Fruit fly (Drosophila melanogaster) whole organism, embryonic: ENCODE measurements around the gene trx.

Experiments used
- Awh ChIP-seq: fragments of 200-800 bp; sonication (Bioruptor generic); IDR thresholded peaks from 2 replicates; pipeline ENCODE4, ENCODE4 v1.3.6; 2022; ENCODE audit warnings: missing biosample characterization, missing genetic modification characterization
- CG13123 ChIP-seq: fragments of 200-800 bp; sonication (Bioruptor generic); optimal IDR thresholded peaks from 2 replicates; lab custom pipeline; 2016; ENCODE audit warnings: missing biosample characterization, missing genetic modification characterization
- CG13287 ChIP-seq: fragments of 200-800 bp; sonication (Bioruptor generic); IDR thresholded peaks from 2 replicates; pipeline ENCODE4 v1.3.6; 2022; ENCODE audit warnings: missing biosample characterization, missing genetic modification characterization; ENCODE audit not compliant: partially characterized antibody
- CG14014 ChIP-seq: fragments of 200-800 bp; sonication (Bioruptor generic); IDR thresholded peaks from 2 replicates; pipeline ENCODE4 v1.3.6; 2022; ENCODE audit warnings: missing biosample characterization, missing genetic modification characterization
- CG15073 ChIP-seq: fragments of 200-800 bp; sonication (Bioruptor generic); optimal IDR thresholded peaks from 2 replicates; lab custom pipeline; 2016; ENCODE audit warnings: missing biosample characterization, missing genetic modification characterization
- CG1602 ChIP-seq: fragments of 200-800 bp; sonication (Bioruptor generic); optimal IDR thresholded peaks from 3 replicates; lab custom pipeline; 2016; ENCODE audit warnings: missing biosample characterization, missing genetic modification characterization
- CG1647 ChIP-seq: fragments of 200-800 bp; sonication (Bioruptor generic); optimal IDR thresholded peaks from 3 replicates; lab custom pipeline; 2016; ENCODE audit warnings: missing biosample characterization, missing genetic modification characterization
- CG16779 ChIP-seq: fragments of 200-800 bp; sonication (Bioruptor generic); IDR thresholded peaks from 2 replicates; pipeline ENCODE4 v1.3.6; 2022; ENCODE audit warnings: missing biosample characterization, missing genetic modification characterization
- CG1792 ChIP-seq: fragments of 200-800 bp; sonication (Bioruptor generic); optimal IDR thresholded peaks from 2 replicates; lab custom pipeline; 2016; ENCODE audit warnings: missing biosample characterization, missing genetic modification characterization
- CG2116 ChIP-seq: fragments of 200-800 bp; sonication (Bioruptor generic); optimal IDR thresholded peaks from 3 replicates; lab custom pipeline; 2018; ENCODE audit warnings: missing biosample characterization, mild to moderate bottlenecking, missing genetic modification characterization
- CG2875 ChIP-seq: fragments of 200-800 bp; sonication (Bioruptor generic); optimal IDR thresholded peaks from 2 replicates; lab custom pipeline; 2017; ENCODE audit warnings: missing biosample characterization, mild to moderate bottlenecking, missing genetic modification characterization, missing genetic modification reagents
- CG34376 ChIP-seq: fragments of 200-800 bp; sonication (Bioruptor generic); optimal IDR thresholded peaks from 2 replicates; lab custom pipeline; 2018; ENCODE audit warnings: missing biosample characterization, mild to moderate bottlenecking, missing genetic modification characterization
- CG4360 ChIP-seq: fragments of 200-800 bp; sonication (Bioruptor generic); IDR thresholded peaks from 2 replicates; pipeline ENCODE4 v1.3.6; 2022; ENCODE audit warnings: missing biosample characterization, missing genetic modification characterization
- CG4707 ChIP-seq: fragments of 200-800 bp; sonication (Bioruptor generic); optimal IDR thresholded peaks from 2 replicates; lab custom pipeline; 2018; ENCODE audit warnings: missing biosample characterization, mild to moderate bottlenecking, missing genetic modification characterization, moderate library complexity
- CG7786 ChIP-seq: fragments of 200-800 bp; sonication (Bioruptor generic); optimal IDR thresholded peaks from 2 replicates; lab custom pipeline; 2016; ENCODE audit warnings: missing biosample characterization, missing genetic modification characterization
- CG7928 ChIP-seq: fragments of 200-800 bp; sonication (Bioruptor generic); optimal IDR thresholded peaks from 2 replicates; lab custom pipeline; 2017; ENCODE audit warnings: missing biosample characterization, mild to moderate bottlenecking, missing genetic modification characterization
- CG7963 ChIP-seq: fragments of 200-800 bp; sonication (Bioruptor generic); IDR thresholded peaks from 3 replicates; pipeline ENCODE4 v1.3.6; 2022; ENCODE audit warnings: missing biosample characterization, missing genetic modification characterization; ENCODE audit not compliant: partially characterized antibody
- CG8924 ChIP-seq: fragments of 200-800 bp; optimal IDR thresholded peaks from 3 replicates; lab custom pipeline; 2019; ENCODE audit warnings: missing biosample characterization, mild to moderate bottlenecking, missing genetic modification characterization, moderate library complexity
- CkIIα-i1 ChIP-seq: fragments of 200-800 bp; sonication (Bioruptor generic); IDR thresholded peaks from 2 replicates; pipeline ENCODE4 v1.3.6; 2022; ENCODE audit warnings: missing biosample characterization, missing genetic modification characterization
- Dad ChIP-seq: fragments of 200-800 bp; sonication (Bioruptor generic); optimal IDR thresholded peaks from 3 replicates; lab custom pipeline; 2016; ENCODE audit warnings: missing biosample characterization, missing genetic modification characterization
- Dip2 ChIP-seq: fragments of 200-800 bp; sonication (Bioruptor generic); IDR thresholded peaks from 2 replicates; pipeline ENCODE4 v1.3.6; 2022; ENCODE audit warnings: missing biosample characterization, missing genetic modification characterization
- Dip3 ChIP-seq: fragments of 200-800 bp; sonication (Bioruptor generic); optimal IDR thresholded peaks from 3 replicates; lab custom pipeline; 2016; ENCODE audit warnings: missing biosample characterization, missing genetic modification characterization
- E2f1 ChIP-seq: fragments of 200-800 bp; sonication (Bioruptor generic); IDR thresholded peaks from 2 replicates; pipeline ENCODE4 v1.3.6; 2022; ENCODE audit warnings: missing biosample characterization, missing genetic modification characterization
- Ets97D ChIP-seq: fragments of 200-800 bp; sonication (Bioruptor generic); optimal IDR thresholded peaks from 3 replicates; lab custom pipeline; 2016; ENCODE audit warnings: missing biosample characterization, missing genetic modification characterization
- Gug ChIP-seq: fragments of 200-800 bp; sonication (Bioruptor generic); IDR thresholded peaks from 4 replicates; pipeline ENCODE4 v1.3.6; 2022; ENCODE audit warnings: missing biosample characterization, missing genetic modification characterization
- Hr39 ChIP-seq: fragments of >200 bp; optimal IDR thresholded peaks from 2 replicates; lab custom pipeline; 2017
- Mad ChIP-seq: fragments of 200-800 bp; sonication (Bioruptor generic); optimal IDR thresholded peaks from 2 replicates; lab custom pipeline; 2016; ENCODE audit warnings: missing biosample characterization, missing genetic modification characterization
- Rx ChIP-seq: fragments of 200-800 bp; sonication (Bioruptor generic); IDR thresholded peaks from 2 replicates; pipeline ENCODE4 v1.3.6; 2022; ENCODE audit warnings: missing biosample characterization, missing genetic modification characterization
- Spps ChIP-seq: fragments of 200-800 bp; sonication (Bioruptor generic); optimal IDR thresholded peaks from 2 replicates; lab custom pipeline; 2018; ENCODE audit warnings: missing biosample characterization, mild to moderate bottlenecking, missing genetic modification characterization
- Sry-β ChIP-seq: fragments of 200-800 bp; sonication (Bioruptor generic); optimal IDR thresholded peaks from 2 replicates; lab custom pipeline; 2018; ENCODE audit warnings: missing biosample characterization, mild to moderate bottlenecking, missing genetic modification characterization, moderate library complexity
- Xrp1 ChIP-seq: fragments of 200-800 bp; sonication (Bioruptor generic); IDR thresholded peaks from 2 replicates; pipeline ENCODE4 v1.3.6; 2022; ENCODE audit warnings: missing biosample characterization, missing genetic modification characterization
- ab ChIP-seq: fragments of 200-800 bp; sonication (Bioruptor generic); optimal IDR thresholded peaks from 2 replicates; lab custom pipeline; 2016; ENCODE audit warnings: missing biosample characterization, missing genetic modification characterization
- ase ChIP-seq: fragments of 200-800 bp; sonication (Bioruptor generic); IDR thresholded peaks from 3 replicates; pipeline ENCODE4 v1.3.6; 2022; ENCODE audit warnings: missing biosample characterization, missing genetic modification characterization
- bab2 ChIP-seq: fragments of 200-800 bp; sonication (Bioruptor generic); optimal IDR thresholded peaks from 2 replicates; lab custom pipeline; 2016; ENCODE audit warnings: missing biosample characterization, missing genetic modification characterization
- chn ChIP-seq: fragments of 200-800 bp; sonication (Bioruptor generic); optimal IDR thresholded peaks from 2 replicates; lab custom pipeline; 2016; ENCODE audit warnings: missing biosample characterization, missing genetic modification characterization
- da ChIP-seq: fragments of 200-800 bp; sonication (Bioruptor generic); optimal IDR thresholded peaks from 2 replicates; lab custom pipeline; 2016; ENCODE audit warnings: missing biosample characterization, missing genetic modification characterization
- dysf ChIP-seq: fragments of 200-800 bp; sonication (Bioruptor generic); IDR thresholded peaks from 3 replicates; pipeline ENCODE4 v1.3.6; 2022; ENCODE audit warnings: missing biosample characterization, missing genetic modification characterization
- eyg ChIP-seq: fragments of 200-800 bp; sonication (Bioruptor generic); optimal IDR thresholded peaks from 3 replicates; lab custom pipeline; 2016; ENCODE audit warnings: missing biosample characterization, missing genetic modification characterization
- gce ChIP-seq: fragments of 200-800 bp; sonication (Bioruptor generic); IDR thresholded peaks from 3 replicates; pipeline ENCODE4 v1.3.6; 2022; ENCODE audit warnings: missing biosample characterization, missing genetic modification characterization
- gcm2 ChIP-seq: fragments of 200-800 bp; sonication (Bioruptor generic); optimal IDR thresholded peaks from 2 replicates; lab custom pipeline; 2016; ENCODE audit warnings: missing biosample characterization, missing genetic modification characterization
- hkb ChIP-seq, 2 experiments: fragments of 200-800 bp in 1 of 2; fragments of >200 bp in 1 of 2; sonication (Bioruptor generic) in 1 of 2; IDR thresholded peaks in 1 of 2; optimal IDR thresholded peaks in 1 of 2; 2 replicates each; pipeline versions ENCODE4 v1.3.6 to Lab custom; 2017 to 2022; ENCODE audit warnings: missing biosample characterization in 1 of 2, missing genetic modification characterization in 1 of 2
- ind ChIP-seq: fragments of 200-800 bp; sonication (Bioruptor generic); optimal IDR thresholded peaks from 3 replicates; lab custom pipeline; 2016; ENCODE audit warnings: missing biosample characterization, missing genetic modification characterization
- oc ChIP-seq: fragments of 200-800 bp; sonication (Bioruptor generic); optimal IDR thresholded peaks from 2 replicates; lab custom pipeline; 2018; ENCODE audit warnings: missing biosample characterization, mild to moderate bottlenecking, missing genetic modification characterization, moderate library complexity
- pho ChIP-seq: fragments of 200-800 bp; sonication (Bioruptor generic); optimal IDR thresholded peaks from 2 replicates; lab custom pipeline; 2016; ENCODE audit warnings: missing biosample characterization, missing genetic modification characterization
- ro ChIP-seq: fragments of 200-800 bp; sonication (Bioruptor generic); IDR thresholded peaks from 2 replicates; pipeline ENCODE4 v1.3.6; 2022; ENCODE audit warnings: missing biosample characterization, missing genetic modification characterization
- run ChIP-seq: fragments of 200-800 bp; sonication (Bioruptor generic); optimal IDR thresholded peaks from 3 replicates; lab custom pipeline; 2018; ENCODE audit warnings: missing biosample characterization, mild to moderate bottlenecking, missing genetic modification characterization
- ttk ChIP-seq: fragments of 200-800 bp; sonication (Bioruptor generic); IDR thresholded peaks from 2 replicates; pipeline ENCODE4 v2.1.2; 2022; ENCODE audit warnings: missing biosample characterization, missing genetic modification characterization
- tx ChIP-seq: fragments of 200-800 bp; sonication (Bioruptor generic); optimal IDR thresholded peaks from 2 replicates; lab custom pipeline; 2016; ENCODE audit warnings: missing biosample characterization, missing genetic modification characterization
- wor ChIP-seq: fragments of 200-800 bp; sonication (Bioruptor generic); IDR thresholded peaks from 2 replicates; pipeline ENCODE4 v1.3.6; 2022; ENCODE audit warnings: missing biosample characterization, missing genetic modification characterization
- zen ChIP-seq: fragments of 200-800 bp; sonication (Bioruptor generic); optimal IDR thresholded peaks from 3 replicates; lab custom pipeline; 2018; ENCODE audit warnings: missing biosample characterization, mild to moderate bottlenecking, missing genetic modification characterization, moderate library complexity

trx gene

dm6 chr3R:14326250-14327112 lies 39.8 kb upstream of the trx start, which contains the start of the genes Afti and ATPsynE (continued):
- peak; percentile 70 for TF ChIP-seq bab2 (GFP tag; lab: Kevin White, UChicago)
- no peak for TF ChIP-seq Dip2
- peak; percentile 17 for TF ChIP-seq CG7928
- TF ChIP-seq ro (GFP tag; lab: Robert Waterston, UW) = no peak
- TF ChIP-seq zen (tag; lab: Kevin White, UChicago) = peak; percentile 52
- TF ChIP-seq dysf (GFP tag; lab: Robert Waterston, UW) = peak; percentile 65; the same call in 2 of the 3 replicates
- peak; percentile 64 for TF ChIP-seq CG7786 (GFP tag; lab: Kevin White, UChicago)
- peak; percentile 63 for TF ChIP-seq chn (GFP tag; lab: Kevin White, UChicago)
- TF ChIP-seq gce (GFP tag; lab: Robert Waterston, UW) = 0 out of 3 replicates have a peak, but pooled peaks have one; percentile 19
- no peak for TF ChIP-seq E2f1 (GFP tag; lab: Robert Waterston, UW)
- TF ChIP-seq ase (GFP tag; lab: Robert Waterston, UW) = peak; percentile 49; the same call in 1 of the 3 replicates
- peak; percentile 58 for TF ChIP-seq CG1647 (GFP tag; lab: Kevin White, UChicago)
- peak; percentile 19 for TF ChIP-seq tx (GFP tag; lab: Kevin White, UChicago)
- no peak for TF ChIP-seq hkb (optimal IDR thresholded peaks at IDR 0.05; lab: Kevin White, UChicago)
- peak; percentile 72 for TF ChIP-seq hkb (GFP tag; IDR thresholded peaks at IDR 0.05; lab: Robert Waterston, UW)
- TF ChIP-seq CG1792 (GFP tag; lab: Kevin White, UChicago) = peak; percentile 46
- TF ChIP-seq CG8924 (tag; lab: Kevin White, UChicago) = peak; percentile 63
- TF ChIP-seq CG34376 (GFP tag; lab: Kevin White, UChicago) = peak; percentile 39
- peak; percentile 65 for TF ChIP-seq CG13287
- no peak for TF ChIP-seq CG2875 (GFP tag; lab: Kevin White, UChicago)
- TF ChIP-seq pho (GFP tag; lab: Kevin White, UChicago) = peak; percentile 68
- TF ChIP-seq CG13123 (GFP tag; lab: Kevin White, UChicago) = no peak
- peak; percentile 67 for TF ChIP-seq CG14014 (GFP tag; lab: Robert Waterston, UW)
- peak; percentile 65; the same call in 1 of the 2 replicates for TF ChIP-seq Xrp1 (GFP tag; lab: Robert Waterston, UW)
- TF ChIP-seq ttk (GFP tag; lab: Robert Waterston, UW) = peak; percentile 72
- TF ChIP-seq Hr39 (lab: Kevin White, UChicago) = no peak
- TF ChIP-seq ab (GFP tag; lab: Kevin White, UChicago) = no peak
- peak; percentile 68 for TF ChIP-seq CG2116 (GFP tag; lab: Kevin White, UChicago)
- no peak for TF ChIP-seq CkIIα-i1 (GFP tag; lab: Robert Waterston, UW)
- TF ChIP-seq ind (GFP tag; lab: Kevin White, UChicago) = peak; percentile 80
- peak; percentile 64 for TF ChIP-seq Dip3 (GFP tag; lab: Kevin White, UChicago)
- TF ChIP-seq Awh (GFP tag; lab: Robert Waterston, UW) = no peak
- no peak for TF ChIP-seq CG4707
- TF ChIP-seq Mad = peak; percentile 58
- no peak for TF ChIP-seq eyg (GFP tag; lab: Kevin White, UChicago)
- no peak for TF ChIP-seq da
- peak; percentile 66 for TF ChIP-seq Rx (GFP tag; lab: Robert Waterston, UW)
- peak; percentile 50; the same call in 1 of the 3 replicates for TF ChIP-seq CG7963 (GFP tag; lab: Robert Waterston, UW)
- 0 out of 2 replicates have a peak, but pooled peaks have one; percentile 14 for TF ChIP-seq CG16779 (GFP tag; lab: Robert Waterston, UW)
- peak; percentile 77 for TF ChIP-seq CG4360 (GFP tag; lab: Robert Waterston, UW)
- peak; percentile 84 for TF ChIP-seq Gug (GFP tag; lab: Robert Waterston, UW)
- TF ChIP-seq CG15073 = no peak
- TF ChIP-seq Ets97D (GFP tag; lab: Kevin White, UChicago) = peak; percentile 93
- no peak for TF ChIP-seq gcm2 (GFP tag; lab: Kevin White, UChicago)
- no peak for TF ChIP-seq Sry-β (GFP tag; lab: Kevin White, UChicago)
- TF ChIP-seq Dad (GFP tag; lab: Kevin White, UChicago) = peak; percentile 21
- no peak for TF ChIP-seq oc (tag; lab: Kevin White, UChicago)
- peak; percentile 54 for TF ChIP-seq wor (GFP tag; lab: Robert Waterston, UW)
- no peak for TF ChIP-seq run
- peak; percentile 58 for TF ChIP-seq CG1602
- TF ChIP-seq Spps (tag; lab: Kevin White, UChicago) = no peak
